Worm (Caenorhabditis elegans) whole organism, mixed stage, embryonic: ENCODE data around the gene F46B6.9.

ENCODE experiments used
- M03D4.4 ChIP-seq: sonication (generic microtip); optimal IDR thresholded peaks from 2 replicates; lab custom pipeline; 2017; ENCODE audit warnings: mild to moderate bottlenecking, missing genetic modification characterization, missing compliant biosample characterization
- bed-3 ChIP-seq: fragments of 200-800 bp; sonication (Bioruptor generic); optimal IDR thresholded peaks from 3 replicates; lab custom pipeline; 2018; ENCODE audit warnings: mild to moderate bottlenecking, missing genetic modification characterization, moderate library complexity, missing compliant biosample characterization
- blmp-1 ChIP-seq: fragments of 150-350 bp; optimal IDR thresholded peaks from 2 replicates; lab custom pipeline; 2014; ENCODE audit warnings: missing biosample characterization, missing genetic modification characterization
- ceh-39 ChIP-seq: fragments of 150-350 bp; optimal IDR thresholded peaks from 2 replicates; lab custom pipeline; 2014; ENCODE audit warnings: missing biosample characterization, missing genetic modification characterization
- ces-1 ChIP-seq: fragments of 150-350 bp; optimal IDR thresholded peaks from 2 replicates; lab custom pipeline; 2014; ENCODE audit warnings: missing biosample characterization, missing genetic modification reagents, missing genetic modification characterization
- cnd-1 ChIP-seq: fragments of 200-800 bp; sonication (Bioruptor generic); optimal IDR thresholded peaks from 2 replicates; lab custom pipeline; 2018; ENCODE audit warnings: mild to moderate bottlenecking, missing genetic modification characterization, missing compliant biosample characterization
- drap-1 ChIP-seq: fragments of 200-800 bp; sonication (Bioruptor generic); optimal IDR thresholded peaks from 3 replicates; lab custom pipeline; 2018; ENCODE audit warnings: mild to moderate bottlenecking, missing genetic modification characterization, missing compliant biosample characterization
- elt-3 ChIP-seq: fragments of 150-350 bp; optimal IDR thresholded peaks from 2 replicates; lab custom pipeline; 2014; ENCODE audit warnings: missing biosample characterization, missing genetic modification characterization
- hlh-1 ChIP-seq: fragments of 150-350 bp; optimal IDR thresholded peaks from 2 replicates; lab custom pipeline; 2014; ENCODE audit warnings: missing biosample characterization, missing genetic modification reagents, missing genetic modification characterization
- lin-32 ChIP-seq: fragments of 200-800 bp; sonication (Bioruptor generic); optimal IDR thresholded peaks from 2 replicates; lab custom pipeline; 2018; ENCODE audit warnings: mild to moderate bottlenecking, missing genetic modification characterization, missing compliant biosample characterization
- lsy-2 ChIP-seq: fragments of 150-350 bp; optimal IDR thresholded peaks from 2 replicates; lab custom pipeline; 2014; ENCODE audit warnings: missing biosample characterization, missing genetic modification characterization
- nhr-2 ChIP-seq: fragments of 150-350 bp; optimal IDR thresholded peaks from 2 replicates; lab custom pipeline; 2014; ENCODE audit warnings: missing biosample characterization, missing genetic modification characterization
- nhr-237 ChIP-seq: fragments of 150-350 bp; optimal IDR thresholded peaks from 2 replicates; lab custom pipeline; 2014; ENCODE audit warnings: missing biosample characterization, missing genetic modification characterization
- nhr-76 ChIP-seq: sonication (generic microtip); optimal IDR thresholded peaks from 2 replicates; lab custom pipeline; 2017; ENCODE audit warnings: missing biosample characterization, missing genetic modification characterization
- snpc-4 ChIP-seq: fragments of 150-350 bp; optimal IDR thresholded peaks from 2 replicates; lab custom pipeline; 2014; ENCODE audit warnings: missing biosample characterization, missing genetic modification characterization
- sptf-1 ChIP-seq: sonication (generic microtip); optimal IDR thresholded peaks from 2 replicates; lab custom pipeline; 2017; ENCODE audit warnings: mild to moderate bottlenecking, missing genetic modification characterization, moderate library complexity, missing compliant biosample characterization
- unc-62 ChIP-seq: fragments of 150-350 bp; optimal IDR thresholded peaks from 2 replicates; lab custom pipeline; 2014; ENCODE audit warnings: missing biosample characterization, missing genetic modification reagents, missing genetic modification characterization
- zip-8 ChIP-seq: fragments of 150-350 bp; optimal IDR thresholded peaks from 2 replicates; lab custom pipeline; 2014; ENCODE audit warnings: missing biosample characterization, missing genetic modification characterization
- ztf-11 ChIP-seq: fragments of 150-350 bp; optimal IDR thresholded peaks from 2 replicates; lab custom pipeline; 2014; ENCODE audit warnings: missing biosample characterization, missing genetic modification characterization

The F46B6.9 gene

DNA sequence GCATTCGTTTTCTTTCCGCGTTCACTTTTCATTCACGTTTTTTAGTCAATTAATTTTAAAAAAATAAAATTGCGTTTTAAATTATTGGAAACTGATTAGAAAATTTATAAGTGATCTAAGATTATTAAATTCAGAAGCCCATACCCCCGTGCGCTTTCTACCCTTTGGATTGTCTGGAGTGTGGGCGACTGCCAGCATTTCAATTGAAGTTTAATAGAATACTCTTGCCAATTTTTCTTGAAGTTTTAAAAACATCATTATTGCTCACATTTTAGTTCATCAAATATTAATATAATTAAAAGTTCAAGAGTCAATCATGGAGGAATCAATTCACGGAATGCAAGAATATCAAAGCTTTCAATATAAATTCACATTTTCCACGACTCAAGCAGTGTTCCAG, 44.7 kb downstream of the F46B6.9 start, which contains the start of gene sru-36:
TSS of gene sru-36 (plus strand) at position 301 of the 400 bp plus-strand sequence.
- TF ChIP-seq drap-1 (GFP tag; lab: Kevin White, UChicago): no peak
- TF ChIP-seq, all 35 proteins: peak for 0

DNA sequence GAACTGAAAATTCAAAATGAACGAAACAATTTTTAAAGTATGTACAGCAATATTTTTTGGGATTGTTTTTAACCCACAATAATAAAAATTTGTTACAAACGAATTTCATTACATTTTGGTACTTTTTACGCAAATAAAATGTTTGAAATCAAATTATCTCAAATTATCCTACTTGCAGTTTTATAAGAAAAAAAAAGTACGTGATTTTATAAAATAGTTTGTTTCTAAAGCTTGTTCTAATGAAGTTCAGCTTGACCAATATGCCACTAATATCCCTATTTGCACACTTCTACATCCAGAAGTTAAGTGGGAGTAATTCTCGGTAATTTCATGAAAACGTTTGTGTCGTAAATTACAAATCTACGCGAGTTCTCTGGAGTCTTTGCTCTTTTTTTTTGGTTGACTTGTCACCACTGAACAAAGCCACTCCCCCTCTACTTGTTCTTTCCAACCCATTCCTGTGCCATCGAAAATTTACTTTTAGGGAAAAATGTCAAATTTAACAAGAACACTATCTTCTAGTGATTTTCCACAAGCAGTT, 46.8 kb downstream of the F46B6.9 start, which contains the start of gene sru-8:
TSS of gene sru-8 (plus strand) at position 491 of the 541 bp plus-strand sequence.
- TF ChIP-seq bed-3 (no peak), ztf-11 (tag; lab: Kevin White, UChicago) (no peak), ces-1 (GFP tag; lab: Kevin White, UChicago) (no peak), nhr-2 (tag; lab: Kevin White, UChicago) (no peak), lin-32 (GFP tag; lab: Kevin White, UChicago) (no peak), unc-62 (GFP tag; lab: Kevin White, UChicago) (no peak), nhr-76 (tag; lab: Kevin White, UChicago) (no peak), zip-8 (tag; lab: Kevin White, UChicago) (no peak), hlh-1 (tag; lab: Kevin White, UChicago) (no peak), sptf-1 (no peak), drap-1 (GFP tag; lab: Kevin White, UChicago) (no peak), nhr-237 (tag; lab: Kevin White, UChicago) (no peak), ceh-39 (tag; lab: Kevin White, UChicago) (no peak), lsy-2 (tag; lab: Kevin White, UChicago) (no peak), M03D4.4 (tag; lab: Kevin White, UChicago) (no peak), blmp-1 (no peak), snpc-4 (tag; lab: Kevin White, UChicago) (no peak), elt-3 (tag; lab: Kevin White, UChicago) (no peak), cnd-1 (tag; lab: Kevin White, UChicago) (no peak)
- TF ChIP-seq, all 35 proteins: peak for 0
